Worm (Caenorhabditis elegans): Measurements from ENCODE around the gene egl-26.

- no peak for TF ChIP-seq ceh-18 (tag; optimal IDR thresholded peaks at IDR 0.05)
- TF ChIP-seq hlh-13 (GFP tag; optimal IDR thresholded peaks at IDR 0.05): no peak
- TF ChIP-seq C08G9.2 (tag; optimal IDR thresholded peaks at IDR 0.05): no peak
- no peak for TF ChIP-seq nhr-11 (tag; optimal IDR thresholded peaks at IDR 0.05)
- TF ChIP-seq fkh-10 (GFP tag; optimal IDR thresholded peaks at IDR 0.05): no peak
- TF ChIP-seq syd-9 (tag; optimal IDR thresholded peaks at IDR 0.05): no peak
- no peak for TF ChIP-seq tbx-2 (tag; optimal IDR thresholded peaks at IDR 0.05)
These were observed 47.5 kb downstream of the egl-26 start, which contains the start of gene srt-54 for ce11 chrII:116916-117315.

All from whole organism, late embryonic.